Worm (Caenorhabditis elegans): ENCODE measurements around the gene kcc-2.
"Not testable (repeated sequence)": the region's sequence is repeated elsewhere in the genome, so short reads cannot be mapped to it uniquely, and the experiment has no call there.

Gene kcc-2

DNA sequence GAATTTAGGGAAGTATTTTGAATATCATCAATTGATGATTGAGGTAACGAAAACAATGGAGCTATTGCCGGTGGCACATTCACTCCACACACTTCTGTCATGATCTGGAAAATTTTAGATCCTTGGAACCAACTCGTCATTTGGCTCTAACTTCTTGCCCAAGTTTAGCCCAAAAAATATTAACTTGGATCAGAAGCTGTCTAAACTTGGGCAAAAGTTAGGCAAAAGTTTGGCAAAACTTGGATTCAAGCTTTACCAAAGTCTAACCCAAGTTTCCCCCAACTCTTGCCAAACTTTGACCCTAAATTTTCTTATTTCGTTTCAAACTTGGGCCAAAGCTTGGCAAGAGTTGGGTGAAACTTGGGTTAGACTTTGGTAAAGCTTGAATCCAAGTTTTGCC lies 7.2 kb upstream of the kcc-2 start, which contains the start of gene pqn-22:
Gene pqn-22, minus strand, starts transcription at position 101 of the 400 bp plus-strand sequence.
- not testable (repeated sequence) for TF ChIP-seq unc-86 (tag; optimal IDR thresholded peaks at IDR 0.05); efl-3 (GFP tag; optimal IDR thresholded peaks at IDR 0.05); alr-1 (tag; optimal IDR thresholded peaks at IDR 0.05; ENCODE audit: borderline replicate concordance)

ce11 chrIV:6035113-6035512 lies 5.7 kb upstream of the kcc-2 start:
- TF ChIP-seq jun-1 (tag; optimal IDR thresholded peaks at IDR 0.05) (no peak), pax-3 (tag; optimal IDR thresholded peaks at IDR 0.05) (no peak), C34B4.2 (tag; optimal IDR thresholded peaks at IDR 0.05) (no peak), lin-35 (GFP tag; optimal IDR thresholded peaks at IDR 0.05) (no peak)

ce11 chrIV:6047164-6047727 lies 6.5 kb downstream of the kcc-2 start:
- TF ChIP-seq sup-37 (GFP tag; optimal IDR thresholded peaks at IDR 0.05) (no peak), lin-14 (GFP tag; optimal IDR thresholded peaks at IDR 0.05) (peak; percentile 73), mab-9 (GFP tag; IDR thresholded peaks at IDR 0.05) (0 out of 2 replicates have a peak, but pooled peaks have one; percentile 15), hpl-2 (GFP tag; optimal IDR thresholded peaks at IDR 0.05) (no peak), efl-1 (optimal IDR thresholded peaks at IDR 0.05) (no peak), efl-1 (GFP tag; optimal IDR thresholded peaks at IDR 0.05 in 1 of 2) (peak in 1 of 2 experiments; percentile 57), unc-98 (GFP tag; IDR thresholded peaks at IDR 0.05) (no peak), vab-15 (tag; optimal IDR thresholded peaks at IDR 0.05) (peak; percentile 100), rnt-1 (tag; optimal IDR thresholded peaks at IDR 0.05) (no peak), dsc-1 (tag; optimal IDR thresholded peaks at IDR 0.05) (peak; percentile 73), hlh-4 (tag; optimal IDR thresholded peaks at IDR 0.05) (no peak), fkh-10 (GFP tag; optimal IDR thresholded peaks at IDR 0.05) (peak; percentile 56), lsy-2 (tag; optimal IDR thresholded peaks at IDR 0.05) (peak in 1 of 2 experiments; percentile 0), nhr-71 (tag; optimal IDR thresholded peaks at IDR 0.05) (peak; percentile 22), lin-39 (tag; optimal IDR thresholded peaks at IDR 0.05) (peak; percentile 82)

DNA sequence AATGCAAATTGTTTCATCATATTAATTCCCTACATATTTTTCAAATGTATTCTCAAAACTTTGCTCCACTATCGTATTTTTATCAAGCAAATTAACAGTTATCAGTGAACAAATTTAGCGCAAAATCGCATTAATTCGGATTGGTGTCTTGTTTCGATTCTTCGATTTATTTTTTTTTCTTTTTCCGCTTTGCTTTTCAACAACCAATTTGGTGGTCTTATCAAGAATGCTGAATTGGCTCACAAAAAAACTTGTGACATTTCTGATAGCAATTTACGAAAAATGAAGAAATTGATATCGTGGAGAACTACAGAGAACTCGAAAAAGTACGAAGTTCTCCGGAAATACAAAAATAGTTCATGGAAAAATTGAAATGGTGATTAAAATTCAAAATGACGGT lies 7.7 kb downstream of the kcc-2 start:
- TF ChIP-seq nhr-90 (tag; optimal IDR thresholded peaks at IDR 0.05; ENCODE audit: poor library complexity), result peak; percentile 8
- no peak for TF ChIP-seq elt-3 (tag; optimal IDR thresholded peaks at IDR 0.05)
- TF ChIP-seq nhr-237 (tag; optimal IDR thresholded peaks at IDR 0.05), result no peak
- TF ChIP-seq lin-14 (GFP tag; optimal IDR thresholded peaks at IDR 0.05), result peak; percentile 41
- TF ChIP-seq jun-1 (tag; optimal IDR thresholded peaks at IDR 0.05), result peak; percentile 1
- no peak for TF ChIP-seq lir-3 (tag; optimal IDR thresholded peaks at IDR 0.05; ENCODE audit: poor library complexity)
- TF ChIP-seq unc-130 (tag; optimal IDR thresholded peaks at IDR 0.05), result no peak
- TF ChIP-seq pqm-1 (tag; optimal IDR thresholded peaks at IDR 0.05), result peak; percentile 45
- TF ChIP-seq elt-2 (tag; optimal IDR thresholded peaks at IDR 0.05), result peak; percentile 89
- no peak for TF ChIP-seq ztf-4 (tag; optimal IDR thresholded peaks at IDR 0.05)
- TF ChIP-seq lin-35 (GFP tag; optimal IDR thresholded peaks at IDR 0.05), result peak in 1 of 2 experiments; percentile 24
- TF ChIP-seq F16B12.6 (tag; optimal IDR thresholded peaks at IDR 0.05), result no peak
- no peak for TF ChIP-seq tlp-1 (tag; optimal IDR thresholded peaks at IDR 0.05)
- no peak for TF ChIP-seq efl-3 (GFP tag; optimal IDR thresholded peaks at IDR 0.05)

DNA sequence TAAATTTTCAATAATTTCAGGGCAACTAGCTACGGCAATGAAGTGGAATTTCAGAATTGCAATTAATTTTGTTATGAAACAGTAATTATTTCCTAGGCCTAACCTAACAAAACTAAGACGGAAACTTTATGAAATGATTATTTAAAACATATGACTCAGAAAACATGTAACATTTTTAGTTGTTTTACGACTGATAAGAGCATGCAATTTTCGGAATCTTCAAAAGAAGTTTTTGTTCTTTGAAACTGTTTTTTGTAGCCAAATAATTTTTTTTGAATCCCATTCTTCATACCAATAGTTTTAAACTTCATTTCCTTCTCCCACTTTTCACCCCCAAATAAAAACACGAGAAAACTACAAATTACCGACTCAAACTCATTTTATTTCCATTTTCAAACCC lies 8.3 kb downstream of the kcc-2 start:
- TF ChIP-seq hlh-17 (GFP tag; optimal IDR thresholded peaks at IDR 0.05; ENCODE audit: borderline replicate concordance) (no peak), nhr-20 (tag; optimal IDR thresholded peaks at IDR 0.05) (no peak), pag-3 (tag; optimal IDR thresholded peaks at IDR 0.05; ENCODE audit: borderline replicate concordance, insufficient read depth) (no peak)

All from whole organism, L1 larva.